Worm (Caenorhabditis elegans) whole organism, early embryonic: ENCODE results near the gene vps-60.

Experiments used
- B0310.2 ChIP-seq: sonication (generic microtip); optimal IDR thresholded peaks from 2 replicates; lab custom pipeline; 2016; ENCODE audit warnings: mild to moderate bottlenecking, missing genetic modification characterization, missing compliant biosample characterization
- F13C5.2 ChIP-seq: sonication (generic microtip); optimal IDR thresholded peaks from 2 replicates; lab custom pipeline; 2017; ENCODE audit warnings: mild to moderate bottlenecking, missing genetic modification characterization, inconsistent platforms, missing compliant biosample characterization
- aly-1 ChIP-seq: sonication (generic microtip); optimal IDR thresholded peaks from 2 replicates; lab custom pipeline; 2016; ENCODE audit warnings: missing genetic modification characterization, missing compliant biosample characterization
- ama-1 ChIP-seq: fragments of 150-350 bp; optimal IDR thresholded peaks from 2 replicates; lab custom pipeline; 2014
- ceh-13 ChIP-seq: fragments of 200-800 bp; sonication (Bioruptor generic); optimal IDR thresholded peaks from 2 replicates; lab custom pipeline; 2018; ENCODE audit warnings: mild to moderate bottlenecking, missing genetic modification characterization, missing compliant biosample characterization
- ceh-36 ChIP-seq: sonication (generic microtip); optimal IDR thresholded peaks from 2 replicates; lab custom pipeline; 2016; ENCODE audit warnings: missing genetic modification characterization, inconsistent platforms, missing compliant biosample characterization
- ets-7 ChIP-seq: sonication (generic microtip); optimal IDR thresholded peaks from 2 replicates; lab custom pipeline; 2016; ENCODE audit warnings: missing genotype, missing genetic modification characterization, missing compliant biosample characterization
- flt-1 ChIP-seq: fragments of 200-800 bp; sonication (Bioruptor generic); IDR thresholded peaks from 2 replicates; pipeline ENCODE4 v1.3.6; 2022; ENCODE audit warnings: missing genetic modification characterization, missing compliant biosample characterization
- hmbx-1 ChIP-seq: sonication (generic microtip); optimal IDR thresholded peaks from 2 replicates; lab custom pipeline; 2016; ENCODE audit warnings: mild to moderate bottlenecking, missing genetic modification characterization, missing compliant biosample characterization
- hmg-4 ChIP-seq: fragments of 200-800 bp; sonication (Bioruptor generic); optimal IDR thresholded peaks from 2 replicates; lab custom pipeline; 2018; ENCODE audit warnings: mild to moderate bottlenecking, missing genetic modification characterization, missing compliant biosample characterization
- hnd-1 ChIP-seq: sonication (generic microtip); optimal IDR thresholded peaks from 2 replicates; lab custom pipeline; 2016; ENCODE audit warnings: missing genetic modification characterization, missing compliant biosample characterization
- pes-1 ChIP-seq: fragments of 200-800 bp; sonication (Bioruptor generic); IDR thresholded peaks from 2 replicates; pipeline ENCODE4 v1.3.6; 2022; ENCODE audit warnings: missing genetic modification reagents, missing genetic modification characterization, missing compliant biosample characterization
- scrt-1 ChIP-seq: fragments of 200-800 bp; sonication (Bioruptor generic); IDR thresholded peaks from 2 replicates; pipeline ENCODE4 v1.3.6; 2022; ENCODE audit warnings: missing genetic modification characterization, missing compliant biosample characterization
- sea-1 ChIP-seq: fragments of 200-800 bp; sonication (Bioruptor generic); conservative IDR thresholded peaks from 2 replicates; pipeline ENCODE4 v1.3.6; 2022; ENCODE audit warnings: missing genetic modification characterization, missing compliant biosample characterization
- tbx-11 ChIP-seq: fragments of 200-800 bp; sonication (Bioruptor generic); IDR thresholded peaks from 2 replicates; pipeline ENCODE4 v1.3.6; 2022; ENCODE audit warnings: missing genetic modification characterization, missing compliant biosample characterization
- tbx-37 ChIP-seq: fragments of 200-800 bp; sonication (Bioruptor generic); conservative IDR thresholded peaks from 2 replicates; pipeline ENCODE4 v1.3.6; 2022; ENCODE audit warnings: missing genetic modification reagents, missing genetic modification characterization, missing compliant biosample characterization
- tra-4 ChIP-seq: sonication (generic microtip); optimal IDR thresholded peaks from 2 replicates; lab custom pipeline; 2017; ENCODE audit warnings: missing genetic modification characterization, missing compliant biosample characterization

The vps-60 gene

DNA sequence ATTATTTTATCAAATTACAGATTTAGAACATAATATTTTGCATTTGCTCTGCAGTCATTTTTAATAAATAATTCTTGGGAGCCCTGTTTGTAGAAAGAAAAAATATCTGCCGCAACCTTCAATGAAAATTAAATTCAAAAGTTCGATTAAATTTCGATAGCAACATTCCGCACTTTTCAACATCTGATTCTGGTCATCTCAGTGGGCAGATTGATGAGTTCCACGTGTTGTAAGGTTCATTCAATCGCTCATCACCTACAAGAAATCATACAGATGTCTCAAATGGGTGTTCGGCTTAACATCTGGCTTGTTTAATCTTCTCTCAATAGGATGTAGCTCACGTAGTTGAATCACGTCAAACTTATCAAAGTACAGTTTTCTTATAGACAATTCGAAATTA is 6.0 kb downstream of the vps-60 start:
- TF ChIP-seq B0310.2 (tag; lab: Kevin White, UChicago) (no peak), tbx-37 (GFP tag; lab: Robert Waterston, UW) (no peak), ama-1 (lab: Kevin White, UChicago) (no peak), ceh-36 (no peak), flt-1 (GFP tag; lab: Robert Waterston, UW) (no peak), tra-4 (tag; lab: Kevin White, UChicago) (no peak), hmbx-1 (tag; lab: Kevin White, UChicago) (no peak), hmg-4 (GFP tag; lab: Kevin White, UChicago) (no peak), ets-7 (no peak), F13C5.2 (no peak), sea-1 (no peak), pes-1 (GFP tag; lab: Robert Waterston, UW) (no peak), scrt-1 (GFP tag; lab: Robert Waterston, UW) (no peak), aly-1 (tag; lab: Kevin White, UChicago) (no peak), hnd-1 (tag; lab: Kevin White, UChicago) (no peak), ceh-13 (GFP tag; lab: Kevin White, UChicago) (no peak), tbx-11 (no peak)

DNA sequence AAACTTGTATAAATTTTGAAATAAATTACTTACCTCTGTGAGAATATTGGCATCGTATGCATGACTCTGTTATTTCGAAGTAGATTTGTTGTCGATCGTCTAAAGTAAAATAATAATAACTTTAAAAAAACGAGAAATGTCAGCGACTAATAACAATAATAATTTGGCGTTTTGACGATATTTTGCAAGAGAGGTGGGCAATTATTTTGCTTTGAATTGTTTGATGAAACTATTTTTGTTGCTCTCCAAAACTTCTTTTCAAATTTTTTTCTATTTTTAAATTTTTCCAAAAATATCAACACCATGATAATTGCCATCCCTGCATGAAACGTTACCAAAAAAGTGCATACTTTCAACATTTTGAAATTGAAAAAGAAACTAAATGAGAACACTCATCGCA is 6.7 kb downstream of the vps-60 start, which contains the start of gene F41E6.7:
TSS of gene F41E6.7 (minus strand) at position 101 of the 400 bp plus-strand sequence.
- TF ChIP-seq pes-1 (GFP tag; lab: Robert Waterston, UW) (no peak), B0310.2 (tag; lab: Kevin White, UChicago) (no peak), ceh-36 (no peak), sea-1 (no peak), scrt-1 (GFP tag; lab: Robert Waterston, UW) (no peak), hmg-4 (GFP tag; lab: Kevin White, UChicago) (no peak), tbx-11 (no peak), tra-4 (tag; lab: Kevin White, UChicago) (no peak), ets-7 (no peak)

DNA sequence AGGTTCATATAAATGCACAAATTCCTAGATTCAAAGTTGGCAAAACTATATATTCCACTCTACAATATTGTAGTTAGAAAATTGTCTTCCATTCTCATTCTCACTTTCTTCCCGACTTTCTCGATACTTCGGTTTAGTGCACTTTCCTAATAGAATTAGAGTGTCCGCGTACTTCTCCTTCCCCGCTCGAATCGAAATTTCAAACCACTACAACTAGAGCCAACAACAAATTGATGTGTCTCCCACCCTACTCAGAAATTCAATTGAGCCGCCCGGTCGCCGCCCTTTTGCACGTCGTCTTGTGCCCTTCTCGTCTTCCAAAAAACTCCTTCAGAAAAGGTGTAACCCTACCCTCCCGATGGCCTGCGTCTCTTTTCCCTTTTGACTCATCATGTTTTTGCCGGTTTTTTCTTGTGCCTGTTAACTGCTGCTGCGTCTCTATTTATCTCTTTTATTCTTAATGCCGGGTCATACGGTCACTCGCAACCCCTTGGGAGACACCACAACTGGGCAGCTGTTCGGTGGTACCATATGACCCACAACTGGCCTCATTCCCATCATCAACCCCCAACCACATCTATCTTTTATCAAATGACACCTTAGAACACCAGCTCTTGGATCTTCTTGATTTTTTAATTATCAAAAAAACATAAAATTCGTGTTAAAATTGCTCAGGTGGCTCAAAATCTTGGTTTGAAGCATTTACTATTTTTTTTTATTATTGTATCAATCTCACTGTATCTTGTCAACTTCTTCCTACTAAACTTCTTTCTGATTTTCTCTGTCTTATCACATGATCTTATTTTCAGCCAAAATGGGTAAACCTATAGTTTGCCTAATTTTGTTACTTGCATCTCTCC is 11.6 kb downstream of the vps-60 start, which contains the start of gene tag-196:
TSS of gene tag-196 (plus strand) at position 810 of the 860 bp plus-strand sequence.
- no peak for TF ChIP-seq aly-1 (tag; lab: Kevin White, UChicago)
- TF ChIP-seq tbx-11: no peak
- no peak for TF ChIP-seq hmg-4 (GFP tag; lab: Kevin White, UChicago)
- TF ChIP-seq tbx-37 (GFP tag; lab: Robert Waterston, UW): no peak
- TF ChIP-seq B0310.2 (tag; lab: Kevin White, UChicago): no peak
- no peak for TF ChIP-seq hmbx-1 (tag; lab: Kevin White, UChicago)
- no peak for TF ChIP-seq sea-1
- no peak for TF ChIP-seq tra-4 (tag; lab: Kevin White, UChicago)
- TF ChIP-seq pes-1 (GFP tag; lab: Robert Waterston, UW): no peak
- no peak for TF ChIP-seq ceh-36
- TF ChIP-seq hnd-1 (tag; lab: Kevin White, UChicago): no peak
- no peak for TF ChIP-seq ceh-13 (GFP tag; lab: Kevin White, UChicago)
- TF ChIP-seq flt-1 (GFP tag; lab: Robert Waterston, UW): no peak
- no peak for TF ChIP-seq scrt-1 (GFP tag; lab: Robert Waterston, UW)
- TF ChIP-seq ama-1 (lab: Kevin White, UChicago): no peak
- TF ChIP-seq F13C5.2: no peak
- TF ChIP-seq ets-7: no peak

DNA sequence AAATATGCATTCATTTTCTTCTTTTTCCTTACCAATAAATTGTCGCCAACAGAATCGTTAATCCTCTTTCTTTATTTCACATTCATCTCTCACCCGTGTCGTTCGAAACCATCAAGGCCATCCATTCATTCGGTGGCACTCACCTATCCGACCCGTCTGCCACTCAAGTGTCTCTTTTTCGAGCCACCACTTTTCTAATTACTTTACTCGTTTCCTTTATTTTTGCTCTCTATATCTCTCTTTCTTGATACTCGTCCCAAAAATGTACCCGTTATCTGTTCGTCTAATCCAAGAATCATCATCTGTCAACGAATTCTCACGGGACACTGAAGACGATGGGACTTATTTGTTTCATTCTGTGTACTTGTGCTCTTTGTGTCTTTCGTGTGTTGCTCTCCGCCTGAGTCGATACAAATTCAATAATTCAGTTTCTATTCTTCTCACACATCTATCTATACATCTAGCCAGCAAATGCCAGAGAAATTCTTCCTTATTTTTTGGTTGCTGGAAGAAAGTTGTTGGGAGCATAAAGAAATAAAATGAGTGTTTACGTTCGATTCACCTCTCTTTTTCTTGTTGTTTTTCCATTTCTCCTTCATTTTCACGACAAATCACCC is 13.1 kb downstream of the vps-60 start:
- TF ChIP-seq B0310.2 (tag; lab: Kevin White, UChicago): no peak
- no peak for TF ChIP-seq hnd-1 (tag; lab: Kevin White, UChicago)
- TF ChIP-seq hmg-4 (GFP tag; lab: Kevin White, UChicago): no peak
- no peak for TF ChIP-seq ama-1 (lab: Kevin White, UChicago)
- no peak for TF ChIP-seq ceh-13 (GFP tag; lab: Kevin White, UChicago)

DNA sequence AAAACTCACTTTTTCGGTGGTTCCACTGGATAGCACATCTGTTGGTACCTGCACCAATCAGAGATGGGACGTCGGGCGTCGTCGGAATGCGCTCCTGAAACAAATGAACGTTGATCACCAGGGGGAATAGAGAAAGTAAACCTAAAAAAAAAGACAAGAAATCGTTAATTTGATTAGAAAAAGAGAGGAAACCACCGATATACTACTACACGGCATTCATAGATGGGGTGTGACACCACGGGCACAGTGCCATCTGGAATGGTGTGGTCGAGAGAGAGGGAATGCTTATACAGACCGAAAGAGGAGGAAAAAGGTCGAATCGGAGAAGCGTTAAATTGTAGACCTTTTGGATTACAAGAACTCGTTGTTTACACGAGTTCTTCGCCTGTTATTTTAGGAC is 17.8 kb downstream of the vps-60 start, which contains the start of gene C10B5.3:
TSS of gene C10B5.3 (minus strand) at position 101 of the 400 bp plus-strand sequence.
- TF ChIP-seq tbx-11: no peak
- TF ChIP-seq tra-4 (tag; lab: Kevin White, UChicago): no peak
- TF ChIP-seq pes-1 (GFP tag; lab: Robert Waterston, UW): no peak
- TF ChIP-seq B0310.2 (tag; lab: Kevin White, UChicago): no peak
- no peak for TF ChIP-seq ceh-36
- TF ChIP-seq hmg-4 (GFP tag; lab: Kevin White, UChicago): no peak
- no peak for TF ChIP-seq flt-1 (GFP tag; lab: Robert Waterston, UW)
- no peak for TF ChIP-seq tbx-37 (GFP tag; lab: Robert Waterston, UW)
- TF ChIP-seq hnd-1 (tag; lab: Kevin White, UChicago): no peak
- TF ChIP-seq scrt-1 (GFP tag; lab: Robert Waterston, UW): no peak

DNA sequence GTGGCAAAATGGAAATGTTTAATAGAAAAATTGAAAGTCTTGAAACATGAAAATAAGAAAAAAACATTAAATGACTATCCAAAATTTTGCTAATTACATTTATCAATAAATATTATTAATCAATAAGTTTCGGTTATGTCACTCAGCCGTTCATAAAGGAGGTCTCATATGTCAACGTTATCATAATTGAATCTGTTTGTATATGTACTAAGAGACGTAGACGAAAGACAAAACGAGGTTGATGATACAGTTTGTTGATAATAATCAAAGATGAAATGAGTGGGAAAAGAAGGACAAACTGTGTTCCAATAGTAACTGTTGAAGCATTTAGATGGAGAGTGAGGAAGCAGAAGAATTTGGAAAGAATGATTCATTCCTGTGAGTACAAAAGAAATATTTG is 19.0 kb downstream of the vps-60 start:
- TF ChIP-seq B0310.2 (tag; lab: Kevin White, UChicago) (no peak), ets-7 (no peak), tra-4 (tag; lab: Kevin White, UChicago) (no peak), ceh-36 (no peak), ceh-13 (GFP tag; lab: Kevin White, UChicago) (no peak), aly-1 (tag; lab: Kevin White, UChicago) (no peak)

DNA sequence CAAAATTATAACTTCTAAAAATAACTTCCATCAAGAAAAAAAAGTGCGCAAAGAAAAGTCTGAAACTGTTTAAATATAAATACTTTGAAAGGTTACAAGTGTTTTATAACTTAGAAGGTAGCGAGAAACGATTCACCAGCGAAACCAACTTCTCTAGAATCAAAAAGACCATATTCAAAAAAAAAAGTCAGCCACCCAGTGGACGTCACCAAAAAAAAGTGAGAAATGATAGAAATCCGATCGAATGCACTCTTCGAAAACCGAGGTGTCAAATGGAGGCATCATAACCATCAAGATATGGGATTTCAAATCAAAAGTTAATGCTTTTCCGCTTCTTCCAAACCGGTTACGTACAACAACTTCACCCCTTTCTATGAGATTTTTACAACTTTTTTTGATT is 19.5 kb downstream of the vps-60 start:
- TF ChIP-seq B0310.2 (tag; lab: Kevin White, UChicago) (no peak), ama-1 (lab: Kevin White, UChicago) (no peak)
